Worm (Caenorhabditis elegans): ENCODE data around the gene R08F11.1.

R08F11.1 gene

ce11 chrV:3803343-3803742 lies 19.3 kb upstream of the R08F11.1 start, which contains the start of gene cyp-33C8:
Gene cyp-33C8 (minus strand): TSS chrV:3803542.
- TF ChIP-seq lin-39 (tag; optimal IDR thresholded peaks at IDR 0.05) (peak; percentile 20), elt-2 (tag; optimal IDR thresholded peaks at IDR 0.05) (peak; percentile 21), snpc-4 (tag; optimal IDR thresholded peaks at IDR 0.05) (peak; percentile 5), fkh-10 (GFP tag; optimal IDR thresholded peaks at IDR 0.05) (no peak), ztf-4 (tag; optimal IDR thresholded peaks at IDR 0.05) (no peak), pqm-1 (tag; optimal IDR thresholded peaks at IDR 0.05) (peak; percentile 24)

ce11 chrV:3801787-3802417 lies 17.9 kb upstream of the R08F11.1 start:
- TF ChIP-seq fos-1 (tag; optimal IDR thresholded peaks at IDR 0.05), result no peak
- no peak for TF ChIP-seq unc-62 (GFP tag; optimal IDR thresholded peaks at IDR 0.05)
- TF ChIP-seq lin-15B (tag; optimal IDR thresholded peaks at IDR 0.05), result no peak

ce11 chrV:3800378-3800777 lies 16.4 kb upstream of the R08F11.1 start, which contains the start of gene srt-30:
Gene srt-30 (minus strand): TSS chrV:3800478.
- TF ChIP-seq ZK546.5 (tag; optimal IDR thresholded peaks at IDR 0.05) (no peak), hmg-11 (tag; optimal IDR thresholded peaks at IDR 0.05) (no peak), jun-1 (tag; optimal IDR thresholded peaks at IDR 0.05) (no peak), lsy-12 (tag; optimal IDR thresholded peaks at IDR 0.05) (no peak), unc-62 (GFP tag; optimal IDR thresholded peaks at IDR 0.05) (no peak), pqm-1 (tag; optimal IDR thresholded peaks at IDR 0.05) (no peak), nhr-43 (tag; optimal IDR thresholded peaks at IDR 0.05; ENCODE audit: poor library complexity, severe bottlenecking) (no peak), nhr-76 (tag; optimal IDR thresholded peaks at IDR 0.05) (no peak)

ce11 chrV:3799737-3800136 lies 15.7 kb upstream of the R08F11.1 start:
- no peak for TF ChIP-seq mdl-1 (tag; optimal IDR thresholded peaks at IDR 0.05)
- TF ChIP-seq ama-1 (optimal IDR thresholded peaks at IDR 0.05), result no peak
- TF ChIP-seq lin-39 (tag; optimal IDR thresholded peaks at IDR 0.05), result no peak
- TF ChIP-seq aly-2 (tag; optimal IDR thresholded peaks at IDR 0.05), result no peak
- no peak for TF ChIP-seq nhr-43 (tag; optimal IDR thresholded peaks at IDR 0.05; ENCODE audit: poor library complexity, severe bottlenecking)
- no peak for TF ChIP-seq unc-39 (tag; optimal IDR thresholded peaks at IDR 0.05)
- TF ChIP-seq pqm-1 (tag; optimal IDR thresholded peaks at IDR 0.05), result no peak
- no peak for TF ChIP-seq nhr-76 (tag; optimal IDR thresholded peaks at IDR 0.05)
- no peak for TF ChIP-seq nhr-28 (tag; optimal IDR thresholded peaks at IDR 0.05)
- TF ChIP-seq ceh-16 (tag; optimal IDR thresholded peaks at IDR 0.05), result no peak
- no peak for TF ChIP-seq zag-1 (tag; optimal IDR thresholded peaks at IDR 0.05)

- no peak for TF ChIP-seq nhr-11 (tag; optimal IDR thresholded peaks at IDR 0.05)
- no peak for TF ChIP-seq elt-2 (tag; optimal IDR thresholded peaks at IDR 0.05)
- TF ChIP-seq elt-3 (tag; optimal IDR thresholded peaks at IDR 0.05), result no peak
- TF ChIP-seq nhr-77 (tag; optimal IDR thresholded peaks at IDR 0.05), result no peak
- TF ChIP-seq nhr-76 (tag; optimal IDR thresholded peaks at IDR 0.05), result no peak
- TF ChIP-seq pqm-1 (tag; optimal IDR thresholded peaks at IDR 0.05), result no peak
- TF ChIP-seq hmg-11 (tag; optimal IDR thresholded peaks at IDR 0.05), result no peak
- TF ChIP-seq jun-1 (tag; optimal IDR thresholded peaks at IDR 0.05), result no peak
- no peak for TF ChIP-seq nhr-25 (tag; optimal IDR thresholded peaks at IDR 0.05)
- no peak for TF ChIP-seq ztf-4 (tag; optimal IDR thresholded peaks at IDR 0.05)
- no peak for TF ChIP-seq nhr-67 (tag; optimal IDR thresholded peaks at IDR 0.05)
- no peak for TF ChIP-seq ZK546.5 (tag; optimal IDR thresholded peaks at IDR 0.05)
Measured at ce11 chrV:3790424-3790823, 6.4 kb upstream of the R08F11.1 start.

- no peak for TF ChIP-seq ztf-4 (tag; optimal IDR thresholded peaks at IDR 0.05)
- TF ChIP-seq unc-62 (GFP tag; optimal IDR thresholded peaks at IDR 0.05), result no peak
- TF ChIP-seq lsy-12 (tag; optimal IDR thresholded peaks at IDR 0.05), result no peak
- no peak for TF ChIP-seq snpc-4 (tag; optimal IDR thresholded peaks at IDR 0.05)
- TF ChIP-seq hmg-11 (tag; optimal IDR thresholded peaks at IDR 0.05), result no peak
- no peak for TF ChIP-seq eor-1 (tag; optimal IDR thresholded peaks at IDR 0.05)
- no peak for TF ChIP-seq nhr-23 (tag; optimal IDR thresholded peaks at IDR 0.05)
Measured at ce11 chrV:3789770-3790169, 5.8 kb upstream of the R08F11.1 start, which contains the start of gene R08F11.7. Gene R08F11.7 (plus strand): TSS chrV:3790070.

ce11 chrV:3788538-3788937 lies 4.5 kb upstream of the R08F11.1 start:
- TF ChIP-seq fkh-10 (GFP tag; optimal IDR thresholded peaks at IDR 0.05) (peak; percentile 22), lin-15B (tag; optimal IDR thresholded peaks at IDR 0.05) (no peak), skn-1 (tag; optimal IDR thresholded peaks at IDR 0.05) (no peak)

All from whole organism, L3 larva.